Fruit fly (Drosophila melanogaster): ENCODE results near the gene CG11911.

The CG11911 gene

DNA sequence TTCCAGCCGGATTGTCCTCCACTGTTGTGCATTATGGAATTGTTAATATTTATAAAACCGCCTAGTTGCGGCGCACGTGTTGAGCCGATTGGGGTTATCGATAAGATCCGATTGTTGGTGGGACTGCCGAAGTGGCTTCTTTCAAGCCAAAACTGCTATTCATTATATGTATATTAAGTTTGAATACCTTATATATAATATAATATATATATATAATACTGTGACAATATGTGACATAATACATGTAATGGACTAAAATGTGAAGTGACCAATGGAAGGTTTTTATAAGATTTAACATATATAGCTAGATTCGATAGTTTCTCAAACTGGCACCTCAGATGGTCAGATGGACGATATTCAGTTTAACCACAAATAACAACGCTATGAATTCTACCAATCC, 47.4 kb downstream of the CG11911 start, which contains the start of the genes mbm and CG11555 (continued):
- TF ChIP-seq CG3163 (GFP tag; optimal IDR thresholded peaks at IDR 0.05), result no peak
- no peak for TF ChIP-seq repo (GFP tag; optimal IDR thresholded peaks at IDR 0.05)
- TF ChIP-seq CG14860 (GFP tag; IDR thresholded peaks at IDR 0.05; ENCODE audit: partially characterized antibody), result peak; percentile 32; the same call in 1 of the 3 replicates
- no peak for TF ChIP-seq Dfd (GFP tag; optimal IDR thresholded peaks at IDR 0.05)
- TF ChIP-seq BtbVII (GFP tag; optimal IDR thresholded peaks at IDR 0.05), result no peak
- TF ChIP-seq sima (GFP tag; optimal IDR thresholded peaks at IDR 0.05), result no peak
- TF ChIP-seq dati (GFP tag; IDR thresholded peaks at IDR 0.05), result no peak
- no peak for TF ChIP-seq Dek (tag; optimal IDR thresholded peaks at IDR 0.05)
- TF ChIP-seq peb (GFP tag; IDR thresholded peaks at IDR 0.05), result no peak
- no peak for TF ChIP-seq CG31388 (GFP tag; optimal IDR thresholded peaks at IDR 0.05)
- no peak for TF ChIP-seq CG14441 (GFP tag; IDR thresholded peaks at IDR 0.05)
- peak; percentile 74 for TF ChIP-seq Dll (GFP tag; IDR thresholded peaks at IDR 0.05; ENCODE audit: partially characterized antibody)
- no peak for TF ChIP-seq CG15011 (GFP tag; optimal IDR thresholded peaks at IDR 0.05)
- no peak for TF ChIP-seq lab (GFP tag; optimal IDR thresholded peaks at IDR 0.05)
- no peak for TF ChIP-seq Lim3 (GFP tag; IDR thresholded peaks at IDR 0.05)
- TF ChIP-seq btn (GFP tag; optimal IDR thresholded peaks at IDR 0.05), result no peak
- TF ChIP-seq CG2129 (GFP tag; IDR thresholded peaks at IDR 0.05; ENCODE audit: partially characterized antibody), result no peak
- no peak for TF ChIP-seq Dbx (GFP tag; IDR thresholded peaks at IDR 0.05)
- TF ChIP-seq jumu (GFP tag; optimal IDR thresholded peaks at IDR 0.05), result no peak
- no peak for TF ChIP-seq H15 (GFP tag; IDR thresholded peaks at IDR 0.05)
- no peak for TF ChIP-seq CG12071 (GFP tag; optimal IDR thresholded peaks at IDR 0.05)
- TF ChIP-seq salm (tag; optimal IDR thresholded peaks at IDR 0.05), result no peak
- no peak for TF ChIP-seq Trl (optimal IDR thresholded peaks at IDR 0.05)
- no peak for TF ChIP-seq Trl (GFP tag; optimal IDR thresholded peaks at IDR 0.05)
- TF ChIP-seq Myb (GFP tag; optimal IDR thresholded peaks at IDR 0.05), result no peak
- TF ChIP-seq oc (tag; optimal IDR thresholded peaks at IDR 0.05), result no peak
- no peak for TF ChIP-seq gsb-n (tag; optimal IDR thresholded peaks at IDR 0.05)
- TF ChIP-seq cato (GFP tag; optimal IDR thresholded peaks at IDR 0.05; ENCODE audit: borderline replicate concordance), result no peak
- no peak for TF ChIP-seq gce (GFP tag; IDR thresholded peaks at IDR 0.05)
- no peak for TF ChIP-seq sqz (GFP tag; optimal IDR thresholded peaks at IDR 0.05)
- no peak for TF ChIP-seq CG2120 (GFP tag; optimal IDR thresholded peaks at IDR 0.05)
- TF ChIP-seq CG12744 (GFP tag; optimal IDR thresholded peaks at IDR 0.05), result no peak
- TF ChIP-seq CG7271 (tag; optimal IDR thresholded peaks at IDR 0.05), result no peak
- TF ChIP-seq CTCF (GFP tag; optimal IDR thresholded peaks at IDR 0.05), result no peak
- no peak for TF ChIP-seq gfzf (GFP tag; optimal IDR thresholded peaks at IDR 0.05)
- TF ChIP-seq Gug (GFP tag; IDR thresholded peaks at IDR 0.05), result no peak
- no peak for TF ChIP-seq Abd-B (GFP tag; optimal IDR thresholded peaks at IDR 0.05)
- no peak for TF ChIP-seq mam (GFP tag; optimal IDR thresholded peaks at IDR 0.05)
- TF ChIP-seq CG16813 (GFP tag; IDR thresholded peaks at IDR 0.05; ENCODE audit: partially characterized antibody), result peak; percentile 51; the same call in 1 of the 3 replicates
- no peak for TF ChIP-seq dan (GFP tag; IDR thresholded peaks at IDR 0.05)
- no peak for TF ChIP-seq sr (GFP tag; IDR thresholded peaks at IDR 0.05)
- TF ChIP-seq h (optimal IDR thresholded peaks at IDR 0.05), result no peak
- TF ChIP-seq Hr3 (GFP tag; optimal IDR thresholded peaks at IDR 0.05), result peak; percentile 10
- TF ChIP-seq prd (optimal IDR thresholded peaks at IDR 0.05), result no peak
- TF ChIP-seq prd (GFP tag; IDR thresholded peaks at IDR 0.05), result no peak
- no peak for TF ChIP-seq CG4282 (GFP tag; optimal IDR thresholded peaks at IDR 0.05)
- TF ChIP-seq CG12219 (GFP tag; optimal IDR thresholded peaks at IDR 0.05), result no peak
- no peak for TF ChIP-seq CG17912 (GFP tag; optimal IDR thresholded peaks at IDR 0.05)
- peak; percentile 80 for TF ChIP-seq row (GFP tag; IDR thresholded peaks at IDR 0.05)
- no peak for TF ChIP-seq chif (GFP tag; optimal IDR thresholded peaks at IDR 0.05)
- TF ChIP-seq nerfin-1 (tag; optimal IDR thresholded peaks at IDR 0.05), result peak; percentile 36
- no peak for TF ChIP-seq CG9609 (GFP tag; optimal IDR thresholded peaks at IDR 0.05)
- no peak for TF ChIP-seq Hsf (GFP tag; optimal IDR thresholded peaks at IDR 0.05)
- peak; percentile 34 for TF ChIP-seq CG15601 (tag; optimal IDR thresholded peaks at IDR 0.05)
